Worm (Caenorhabditis elegans) whole organism, L4/young adult: Measurements from ENCODE around the gene str-19.

ENCODE experiments used
- W03F9.2 ChIP-seq: fragments of 150-350 bp; optimal IDR thresholded peaks from 2 replicates; lab custom pipeline; 2014; ENCODE audit warnings: missing biosample characterization, missing genetic modification characterization
- dao-5 ChIP-seq: sonication (generic microtip); optimal IDR thresholded peaks from 2 replicates; lab custom pipeline; 2016; ENCODE audit warnings: missing genotype, missing genetic modification characterization, moderate library complexity, missing compliant biosample characterization
- him-1 ChIP-seq: sonication (generic microtip); optimal IDR thresholded peaks from 2 replicates; lab custom pipeline; 2016; ENCODE audit warnings: missing genotype, missing genetic modification reagents, missing genetic modification characterization, missing compliant biosample characterization

str-19 gene

ce11 chrV:15718562-15718961 is 25.7 kb downstream of the str-19 start, which contains the start of gene Y6E2A.5:
Gene Y6E2A.5 (minus strand): TSS chrV:15718662.
- TF ChIP-seq dao-5, result no peak

ce11 chrV:15716679-15717078 is 27.6 kb downstream of the str-19 start, which contains the start of gene Y6E2A.4:
Gene Y6E2A.4 (minus strand): TSS chrV:15716779.
- TF ChIP-seq dao-5 (no peak), W03F9.2 (tag; lab: Kevin White, UChicago) (no peak), him-1 (no peak)

ce11 chrV:15715636-15716035 is 28.6 kb downstream of the str-19 start:
- TF ChIP-seq W03F9.2 (tag; lab: Kevin White, UChicago) (no peak), him-1 (no peak), dao-5 (no peak)

- TF ChIP-seq W03F9.2 (tag; lab: Kevin White, UChicago), result no peak
Observed at ce11 chrV:15712385-15712784, 31.9 kb downstream of the str-19 start.

- TF ChIP-seq W03F9.2 (tag; lab: Kevin White, UChicago) (no peak), him-1 (no peak), dao-5 (no peak)
Observed at ce11 chrV:15711898-15712297, 32.4 kb downstream of the str-19 start, which contains the start of gene str-101. Gene str-101 (minus strand): TSS chrV:15711998.

ce11 chrV:15710401-15710800 is 33.9 kb downstream of the str-19 start, which contains the start of gene Y6E2A.1:
Gene Y6E2A.1 (minus strand): TSS chrV:15710501.
- TF ChIP-seq him-1, result no peak
- no peak for TF ChIP-seq W03F9.2 (tag; lab: Kevin White, UChicago)
- TF ChIP-seq dao-5, result no peak

- TF ChIP-seq him-1 (no peak), W03F9.2 (tag; lab: Kevin White, UChicago) (no peak), dao-5 (no peak)
Observed at ce11 chrV:15707982-15708381, 36.3 kb downstream of the str-19 start.

- TF ChIP-seq dao-5, result no peak
- no peak for TF ChIP-seq W03F9.2 (tag; lab: Kevin White, UChicago)
- TF ChIP-seq him-1, result no peak
Observed at ce11 chrV:15704745-15705144, 39.5 kb downstream of the str-19 start, which contains the start of gene twk-34. Gene twk-34 (plus strand): TSS chrV:15704960.

ce11 chrV:15702263-15702662 is 42.0 kb downstream of the str-19 start, which contains the start of gene nhr-53:
Gene nhr-53 (minus strand): TSS chrV:15702363.
- TF ChIP-seq dao-5 (no peak), him-1 (no peak), W03F9.2 (tag; lab: Kevin White, UChicago) (no peak)

- TF ChIP-seq him-1, result no peak
- no peak for TF ChIP-seq W03F9.2 (tag; lab: Kevin White, UChicago)
- no peak for TF ChIP-seq dao-5
Observed at ce11 chrV:15699799-15700198, 44.5 kb downstream of the str-19 start, which contains the start of gene nhr-199. Gene nhr-199 (minus strand): TSS chrV:15699899.

- TF ChIP-seq him-1 (no peak), dao-5 (no peak), W03F9.2 (tag; lab: Kevin White, UChicago) (no peak)
Observed at ce11 chrV:15698099-15698498, 46.2 kb downstream of the str-19 start, which contains the start of gene srx-29. Gene srx-29 (minus strand): TSS chrV:15698199.

ce11 chrV:15693682-15694081 is 50.6 kb downstream of the str-19 start, which contains the start of gene nhr-198:
Gene nhr-198 (plus strand): TSS chrV:15693994.
- TF ChIP-seq dao-5, result no peak
- TF ChIP-seq W03F9.2 (tag; lab: Kevin White, UChicago), result no peak
- no peak for TF ChIP-seq him-1
